Worm (Caenorhabditis elegans) whole organism, L1 larva: ENCODE data around the gene nhr-256.
A peak's percentile ranks its signal among the peaks of the same experiment; 100 is the strongest.

Experiments used
- C16A3.4 ChIP-seq: fragments of 150-350 bp; optimal IDR thresholded peaks from 2 replicates; lab custom pipeline; 2014; ENCODE audit warnings: missing biosample characterization, missing genetic modification characterization
- F16B12.6 ChIP-seq: fragments of 150-350 bp; optimal IDR thresholded peaks from 2 replicates; lab custom pipeline; 2014; ENCODE audit warnings: missing biosample characterization, missing genetic modification characterization
- alr-1 ChIP-seq: fragments of 200-800 bp; sonication (Bioruptor generic); optimal IDR thresholded peaks from 2 replicates; lab custom pipeline; 2018; ENCODE audit warnings: borderline replicate concordance, mild to moderate bottlenecking, missing genetic modification characterization, missing compliant biosample characterization
- ama-1 ChIP-seq: fragments of 150-350 bp; optimal IDR thresholded peaks from 2 replicates; lab custom pipeline; 2014
- ces-1 ChIP-seq: fragments of 150-350 bp; optimal IDR thresholded peaks from 2 replicates; lab custom pipeline; 2014; ENCODE audit warnings: missing biosample characterization, missing genetic modification reagents, missing genetic modification characterization
- dpl-1 ChIP-seq, 3 experiments: fragments of 150-350 bp in 2 of 3; sonication (generic microtip) in 1 of 3; optimal IDR thresholded peaks; 2 replicates each; lab custom pipeline; 2014 to 2017; ENCODE audit warnings: missing biosample characterization in 3 of 3, missing genetic modification characterization in 3 of 3, missing genetic modification reagents in 3 of 3
- dsc-1 ChIP-seq: sonication (generic microtip); optimal IDR thresholded peaks from 2 replicates; lab custom pipeline; 2016; ENCODE audit warnings: mild to moderate bottlenecking, missing genetic modification characterization, missing compliant biosample characterization
- efl-1 ChIP-seq, 4 experiments: fragments of 150-350 bp; optimal IDR thresholded peaks in 3 of 4; peaks in 1 of 4; 1 replicate in 1 of 4; 2 replicates in 3 of 4; lab custom pipeline; 2014; ENCODE audit warnings: missing biosample characterization in 2 of 4, missing genetic modification characterization in 2 of 4, missing genetic modification reagents in 2 of 4
- egl-13 ChIP-seq: sonication (generic microtip); optimal IDR thresholded peaks from 2 replicates; lab custom pipeline; 2016; ENCODE audit warnings: missing genotype, missing genetic modification reagents, missing genetic modification characterization, missing compliant biosample characterization
- egl-27 ChIP-seq, 2 experiments: fragments of 150-350 bp in 1 of 2; sonication (generic microtip); optimal IDR thresholded peaks; 3 replicates each; lab custom pipeline; 2017 to 2018; ENCODE audit warnings: missing biosample characterization in 2 of 2, missing genetic modification characterization in 2 of 2, missing genetic modification reagents in 2 of 2
- elt-2 ChIP-seq: sonication (generic microtip); optimal IDR thresholded peaks from 2 replicates; lab custom pipeline; 2016; ENCODE audit warnings: missing genetic modification characterization, mild to moderate bottlenecking, inconsistent platforms, missing compliant biosample characterization, missing genetic modification reagents
- elt-3 ChIP-seq, 6 experiments: fragments of 150-350 bp in 1 of 6; sonication (generic microtip); optimal IDR thresholded peaks; 2 replicates each; lab custom pipeline; 2017 to 2018; ENCODE audit warnings: missing biosample characterization in 6 of 6, missing genetic modification characterization in 6 of 6, inconsistent platforms in 1 of 6
- fkh-10 ChIP-seq: sonication (generic microtip); optimal IDR thresholded peaks from 2 replicates; lab custom pipeline; 2017; ENCODE audit warnings: missing biosample characterization, missing genetic modification reagents, missing genetic modification characterization
- grh-1 ChIP-seq: fragments of 200-800 bp; sonication (Bioruptor generic); IDR thresholded peaks from 2 replicates; pipeline ENCODE4 v1.3.6; 2022; ENCODE audit warnings: missing genetic modification reagents, missing genetic modification characterization, missing compliant biosample characterization
- hpl-2 ChIP-seq: fragments of 150-350 bp; optimal IDR thresholded peaks from 2 replicates; lab custom pipeline; 2014; ENCODE audit warnings: missing biosample characterization, missing genetic modification reagents, missing genetic modification characterization
- isw-1 ChIP-seq: fragments of 200-800 bp; sonication (Bioruptor generic); IDR thresholded peaks from 2 replicates; pipeline ENCODE4 v1.3.6; 2022; ENCODE audit warnings: missing genetic modification characterization, missing compliant biosample characterization
- jun-1 ChIP-seq: fragments of 150-350 bp; optimal IDR thresholded peaks from 2 replicates; lab custom pipeline; 2014; ENCODE audit warnings: missing biosample characterization, missing genetic modification reagents, missing genetic modification characterization
- lin-39 ChIP-seq: fragments of 150-350 bp; optimal IDR thresholded peaks from 2 replicates; lab custom pipeline; 2014; ENCODE audit warnings: missing biosample characterization, missing genetic modification reagents, missing genetic modification characterization
- lir-3 ChIP-seq: sonication (generic microtip); optimal IDR thresholded peaks from 2 replicates; lab custom pipeline; 2016; ENCODE audit warnings: mild to moderate bottlenecking, missing genetic modification characterization, moderate library complexity, missing compliant biosample characterization; ENCODE audit not compliant: poor library complexity
- lsy-2 ChIP-seq, 2 experiments: fragments of 150-350 bp; optimal IDR thresholded peaks; 2 replicates each; lab custom pipeline; 2014; ENCODE audit warnings: missing biosample characterization in 2 of 2, missing genetic modification characterization in 2 of 2
- mdl-1 ChIP-seq, 2 experiments: fragments of 150-350 bp; optimal IDR thresholded peaks; 2 replicates each; lab custom pipeline; 2014 to 2017; ENCODE audit warnings: missing biosample characterization in 2 of 2, missing genetic modification characterization in 2 of 2, inconsistent platforms in 1 of 2
- mef-2 ChIP-seq: fragments of 150-350 bp; optimal IDR thresholded peaks from 2 replicates; lab custom pipeline; 2014; ENCODE audit warnings: missing biosample characterization, missing genetic modification characterization
- mep-1 ChIP-seq: fragments of 150-350 bp; optimal IDR thresholded peaks from 2 replicates; lab custom pipeline; 2014; ENCODE audit warnings: missing biosample characterization, missing genetic modification characterization
- nhr-12 ChIP-seq: sonication (generic microtip); optimal IDR thresholded peaks from 2 replicates; lab custom pipeline; 2017; ENCODE audit warnings: missing biosample characterization, missing genetic modification characterization
- nhr-77 ChIP-seq: fragments of 150-350 bp; optimal IDR thresholded peaks from 2 replicates; lab custom pipeline; 2014; ENCODE audit warnings: missing biosample characterization, missing genetic modification characterization
- pax-3 ChIP-seq: fragments of 200-800 bp; sonication (Bioruptor generic); optimal IDR thresholded peaks from 2 replicates; lab custom pipeline; 2018; ENCODE audit warnings: mild to moderate bottlenecking, missing genetic modification characterization, moderate library complexity, missing compliant biosample characterization
- skn-1 ChIP-seq: fragments of 150-350 bp; optimal IDR thresholded peaks from 2 replicates; lab custom pipeline; 2014; ENCODE audit warnings: missing biosample characterization, missing genetic modification characterization
- sox-4 ChIP-seq: sonication (generic microtip); optimal IDR thresholded peaks from 2 replicates; lab custom pipeline; 2016; ENCODE audit warnings: missing genetic modification characterization, missing compliant biosample characterization
- sptf-1 ChIP-seq: fragments of 150-350 bp; optimal IDR thresholded peaks from 2 replicates; lab custom pipeline; 2014; ENCODE audit warnings: missing biosample characterization, missing genetic modification characterization
- sup-37 ChIP-seq: fragments of 200-800 bp; sonication (Bioruptor generic); optimal IDR thresholded peaks from 2 replicates; lab custom pipeline; 2018; ENCODE audit warnings: mild to moderate bottlenecking, missing genetic modification characterization, missing compliant biosample characterization
- swsn-7 ChIP-seq: sonication (generic microtip); optimal IDR thresholded peaks from 2 replicates; lab custom pipeline; 2016; ENCODE audit warnings: missing genetic modification characterization, missing compliant biosample characterization
- tlp-1 ChIP-seq: fragments of 150-350 bp; optimal IDR thresholded peaks from 2 replicates; lab custom pipeline; 2014; ENCODE audit warnings: missing biosample characterization, missing genetic modification characterization
- unc-62 ChIP-seq: fragments of 150-350 bp; optimal IDR thresholded peaks from 2 replicates; lab custom pipeline; 2014; ENCODE audit warnings: missing biosample characterization, missing genetic modification reagents, missing genetic modification characterization
- xbp-1 ChIP-seq: sonication (generic microtip); optimal IDR thresholded peaks from 2 replicates; lab custom pipeline; 2016; ENCODE audit warnings: missing genetic modification characterization, missing compliant biosample characterization
- zag-1 ChIP-seq: fragments of 150-350 bp; optimal IDR thresholded peaks from 2 replicates; lab custom pipeline; 2014; ENCODE audit warnings: missing biosample characterization, missing genetic modification characterization
- ztf-4 ChIP-seq: fragments of 150-350 bp; optimal IDR thresholded peaks from 2 replicates; lab custom pipeline; 2014; ENCODE audit warnings: missing biosample characterization, missing genetic modification characterization

nhr-256 gene

ce11 chrV:1752496-1752895, 8.9 kb downstream of the nhr-256 start, which contains the start of gene ZK697.1:
ZK697.1 (plus strand) TSS chrV:1752796.
- TF ChIP-seq unc-62 (GFP tag; lab: Kevin White, UChicago) (no peak), lir-3 (tag; lab: Kevin White, UChicago) (no peak), F16B12.6 (tag; lab: Kevin White, UChicago) (no peak), nhr-12 (tag; lab: Kevin White, UChicago) (no peak), hpl-2 (GFP tag; lab: Kevin White, UChicago) (no peak), fkh-10 (GFP tag; lab: Kevin White, UChicago) (no peak), egl-13 (tag; lab: Kevin White, UChicago) (no peak), ces-1 (no peak), skn-1 (tag; lab: Kevin White, UChicago) (no peak), C16A3.4 (tag; lab: Kevin White, UChicago) (no peak), isw-1 (GFP tag; lab: Robert Waterston, UW) (no peak), lsy-2 (tag; optimal IDR thresholded peaks at IDR 0.05; lab: Kevin White, UChicago) (no peak), tlp-1 (tag; lab: Kevin White, UChicago) (no peak), xbp-1 (tag; lab: Kevin White, UChicago) (no peak), elt-3 (tag; optimal IDR thresholded peaks at IDR 0.05; lab: Kevin White, UChicago) (no peak), mdl-1 (tag; optimal IDR thresholded peaks at IDR 0.05; lab: Kevin White, UChicago) (no peak), jun-1 (tag; lab: Kevin White, UChicago) (no peak)

- no peak for TF ChIP-seq mef-2 (tag; lab: Kevin White, UChicago)
- TF ChIP-seq dsc-1 (tag; lab: Kevin White, UChicago): no peak
- no peak for TF ChIP-seq alr-1 (tag; lab: Kevin White, UChicago)
- TF ChIP-seq F16B12.6 (tag; lab: Kevin White, UChicago): no peak
These were observed 12.0 kb downstream of the nhr-256 start, which contains the start of gene ZK697.14 for ce11 chrV:1755589-1755988. ZK697.14 (minus strand) TSS chrV:1755689.

DNA sequence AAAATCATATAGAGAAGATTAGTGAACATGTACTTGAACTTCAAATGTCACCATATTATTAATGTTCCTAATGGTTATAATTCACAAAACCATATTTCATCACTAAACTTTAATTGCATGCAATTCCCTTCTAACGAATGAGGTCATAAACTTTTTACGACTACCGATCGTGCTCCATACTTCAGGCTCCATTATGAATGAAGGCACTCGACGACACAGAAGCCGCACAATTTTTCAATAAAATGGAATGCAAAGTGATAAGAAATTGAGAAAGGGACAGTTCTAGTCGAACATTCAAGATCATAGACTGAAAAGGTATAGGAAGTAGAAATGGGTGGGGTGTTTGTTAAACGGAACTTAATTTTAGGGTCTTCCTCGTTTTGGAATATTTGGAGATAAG, 12.5 kb downstream of the nhr-256 start:
- no peak for TF ChIP-seq pax-3 (tag; lab: Kevin White, UChicago)
- no peak for TF ChIP-seq ztf-4 (tag; lab: Kevin White, UChicago)
- no peak for TF ChIP-seq unc-62 (GFP tag; lab: Kevin White, UChicago)
- TF ChIP-seq grh-1 (GFP tag; lab: Robert Waterston, UW): no peak
- TF ChIP-seq mep-1 (tag; lab: Kevin White, UChicago): no peak
- TF ChIP-seq elt-2 (tag; lab: Kevin White, UChicago): no peak
- no peak for TF ChIP-seq lin-39
- TF ChIP-seq sox-4 (tag; lab: Kevin White, UChicago): no peak

DNA sequence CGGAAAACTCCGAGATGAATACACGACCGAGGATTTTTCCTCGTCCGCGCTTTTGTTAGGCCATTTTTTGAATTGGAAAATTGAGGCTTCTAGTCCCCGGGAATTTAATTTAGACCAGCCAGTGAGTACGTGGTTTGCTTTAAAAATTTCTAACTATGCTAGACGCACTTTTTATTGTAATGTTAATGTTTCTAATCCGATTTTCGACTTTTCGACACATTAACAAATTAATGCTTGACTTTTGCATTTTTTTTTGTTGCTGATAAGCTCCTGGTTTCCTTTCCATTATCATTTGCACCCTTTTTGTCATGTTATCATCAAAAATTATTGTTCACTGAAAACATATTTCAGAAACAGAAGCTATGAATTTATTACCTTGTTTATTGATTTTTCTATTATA, 13.3 kb downstream of the nhr-256 start, which contains the start of gene clec-204:
clec-204 (plus strand) TSS at position 301 of the 400 bp plus-strand sequence.
- TF ChIP-seq elt-2 (tag; lab: Kevin White, UChicago) (peak; percentile 44), mep-1 (tag; lab: Kevin White, UChicago) (no peak)

ce11 chrV:1760682-1761081, 17.1 kb downstream of the nhr-256 start, which contains the start of gene clec-205:
clec-205 (plus strand) TSS chrV:1760893.
- TF ChIP-seq nhr-77 (tag; lab: Kevin White, UChicago) (no peak), sup-37 (GFP tag; lab: Kevin White, UChicago) (no peak), elt-2 (tag; lab: Kevin White, UChicago) (peak; percentile 66), swsn-7 (no peak), sptf-1 (tag; lab: Kevin White, UChicago) (no peak), egl-27 (tag; optimal IDR thresholded peaks at IDR 0.05; lab: Kevin White, UChicago) (no peak), ama-1 (lab: Kevin White, UChicago) (no peak), efl-1 (optimal IDR thresholded peaks at IDR 0.05; lab: Kevin White, UChicago) (no peak), efl-1 (GFP tag; optimal IDR thresholded peaks at IDR 0.05 in 1 of 2; lab: Kevin White, UChicago) (peak in 1 of 2 experiments; percentile 84), lin-39 (no peak), zag-1 (tag; lab: Kevin White, UChicago) (no peak), dpl-1 (GFP tag; optimal IDR thresholded peaks at IDR 0.05; lab: Kevin White, UChicago) (no peak)
